Worm (Caenorhabditis elegans) whole organism, L4 larva: Measurements from ENCODE around the gene mip-2.
A peak's percentile ranks its signal among the peaks of the same experiment; 100 is the strongest.

Experiments
- F10B5.3 ChIP-seq: sonication (generic microtip); optimal IDR thresholded peaks from 2 replicates; lab custom pipeline; 2016; ENCODE audit warnings: mild to moderate bottlenecking, missing genetic modification characterization, missing compliant biosample characterization
- F26F4.8 ChIP-seq: fragments of 200-800 bp; sonication (Bioruptor generic); conservative IDR thresholded peaks from 2 replicates; pipeline ENCODE4 v1.3.6; 2022; ENCODE audit warnings: missing genetic modification characterization, missing compliant biosample characterization
- F49E8.2 ChIP-seq: sonication (generic microtip); optimal IDR thresholded peaks from 2 replicates; lab custom pipeline; 2016; ENCODE audit warnings: missing compliant biosample characterization, mild to moderate bottlenecking, missing genetic modification characterization, borderline replicate concordance
- R02D3.7 ChIP-seq: fragments of 150-350 bp; sonication (generic microtip); optimal IDR thresholded peaks from 3 replicates; lab custom pipeline; 2014; ENCODE audit warnings: missing biosample characterization, missing genetic modification characterization
- Y48G9A.11 ChIP-seq: fragments of 200-800 bp; sonication (Bioruptor generic); IDR thresholded peaks from 2 replicates; pipeline ENCODE4 v1.3.6; 2022; ENCODE audit warnings: missing genetic modification reagents, missing genetic modification characterization, missing compliant biosample characterization
- Y75B8A.6 ChIP-seq: fragments of 200-800 bp; sonication (Bioruptor generic); IDR thresholded peaks from 2 replicates; pipeline ENCODE4 v1.3.6; 2022; ENCODE audit warnings: missing genetic modification reagents, missing genetic modification characterization, missing compliant biosample characterization
- ZK337.2 ChIP-seq: fragments of 200-800 bp; sonication (Bioruptor generic); IDR thresholded peaks from 2 replicates; pipeline ENCODE4 v1.3.6; 2022; ENCODE audit warnings: missing genetic modification reagents, missing genetic modification characterization, missing compliant biosample characterization
- aha-1 ChIP-seq: fragments of 150-350 bp; peaks from one replicate; lab custom pipeline; 2014; ENCODE audit warnings: missing biosample characterization, missing genetic modification characterization
- arid-1 ChIP-seq: fragments of 200-800 bp; sonication (Bioruptor generic); conservative IDR thresholded peaks from 2 replicates; pipeline ENCODE4 v1.3.6; 2022; ENCODE audit warnings: missing genetic modification reagents, missing genetic modification characterization, missing compliant biosample characterization
- ceh-28 ChIP-seq: fragments of 150-350 bp; optimal IDR thresholded peaks from 2 replicates; lab custom pipeline; 2014; ENCODE audit warnings: missing biosample characterization, missing genetic modification reagents, missing genetic modification characterization
- ceh-44 ChIP-seq: fragments of 200-800 bp; sonication (Bioruptor generic); IDR thresholded peaks from 2 replicates; pipeline ENCODE4 v1.3.6; 2022; ENCODE audit warnings: missing genetic modification reagents, missing genetic modification characterization, missing compliant biosample characterization
- ces-1 ChIP-seq: fragments of 150-350 bp; sonication (generic microtip); optimal IDR thresholded peaks from 4 replicates; lab custom pipeline; 2014; ENCODE audit warnings: missing biosample characterization, missing genetic modification reagents, missing genetic modification characterization
- cey-2 ChIP-seq: sonication (generic microtip); optimal IDR thresholded peaks from 3 replicates; lab custom pipeline; 2017; ENCODE audit warnings: missing genetic modification characterization, mild to moderate bottlenecking, missing compliant biosample characterization, antibody characterized with exemption, borderline replicate concordance; ENCODE audit not compliant: insufficient read depth
- ctbp-1 ChIP-seq: fragments of 200-800 bp; sonication (Bioruptor generic); IDR thresholded peaks from 2 replicates; pipeline ENCODE4 v1.3.6; 2022; ENCODE audit warnings: missing genetic modification reagents, missing genetic modification characterization, missing compliant biosample characterization
- daf-16 ChIP-seq, 3 experiments: sonication (generic microtip); optimal IDR thresholded peaks; 2 replicates each; lab custom pipeline; 2016 to 2017; ENCODE audit warnings: missing genetic modification characterization in 3 of 3, missing genetic modification reagents in 3 of 3, mild to moderate bottlenecking in 2 of 3, missing compliant biosample characterization in 2 of 3, missing biosample characterization in 1 of 3, moderate library complexity in 1 of 3
- dmd-8 ChIP-seq: fragments of 200-800 bp; sonication (Bioruptor generic); IDR thresholded peaks from 2 replicates; pipeline ENCODE4 v1.3.6; 2022; ENCODE audit warnings: missing genetic modification characterization, missing compliant biosample characterization
- dpl-1 ChIP-seq: fragments of 150-350 bp; optimal IDR thresholded peaks from 2 replicates; lab custom pipeline; 2014; ENCODE audit warnings: missing biosample characterization, missing genetic modification reagents, missing genetic modification characterization
- dve-1 ChIP-seq: sonication (generic microtip); optimal IDR thresholded peaks from 2 replicates; lab custom pipeline; 2017; ENCODE audit warnings: antibody characterized with exemption, mild to moderate bottlenecking, missing genetic modification characterization, missing compliant biosample characterization; ENCODE audit not compliant: insufficient read depth
- egl-27 ChIP-seq: sonication (generic microtip); optimal IDR thresholded peaks from 3 replicates; lab custom pipeline; 2017; ENCODE audit warnings: missing biosample characterization, missing genetic modification reagents, missing genetic modification characterization
- egl-43 ChIP-seq: fragments of 200-800 bp; sonication (Bioruptor generic); IDR thresholded peaks from 2 replicates; pipeline ENCODE4 v1.3.6; 2022; ENCODE audit warnings: missing genetic modification reagents, missing genetic modification characterization, missing compliant biosample characterization
- gei-8 ChIP-seq: fragments of 200-800 bp; sonication (Bioruptor generic); optimal IDR thresholded peaks from 2 replicates; lab custom pipeline; 2018; ENCODE audit warnings: mild to moderate bottlenecking, missing genetic modification characterization, missing compliant biosample characterization
- hif-1 ChIP-seq, 2 experiments: sonication (generic microtip); optimal IDR thresholded peaks; 2 replicates each; lab custom pipeline; 2016 to 2017; ENCODE audit warnings: missing compliant biosample characterization in 2 of 2, missing genetic modification characterization in 2 of 2, missing genetic modification reagents in 2 of 2, missing genotype in 2 of 2, mild to moderate bottlenecking in 1 of 2
- hmg-1.1 ChIP-seq: fragments of 200-800 bp; sonication (Bioruptor generic); IDR thresholded peaks from 2 replicates; pipeline ENCODE4 v1.3.6; 2022; ENCODE audit warnings: missing genetic modification reagents, missing genetic modification characterization, missing compliant biosample characterization
- lim-7 ChIP-seq: fragments of 200-800 bp; sonication (Bioruptor generic); IDR thresholded peaks from 2 replicates; pipeline ENCODE4 v1.3.6; 2022; ENCODE audit warnings: missing genetic modification characterization, missing compliant biosample characterization
- lin-1 ChIP-seq: fragments of 200-800 bp; sonication (Bioruptor generic); IDR thresholded peaks from 2 replicates; pipeline ENCODE4 v1.3.6; 2022; ENCODE audit warnings: missing genetic modification reagents, missing genetic modification characterization, missing compliant biosample characterization
- lin-13 ChIP-seq: fragments of 150-350 bp; optimal IDR thresholded peaks from 2 replicates; lab custom pipeline; 2014; ENCODE audit warnings: missing biosample characterization, missing genetic modification reagents, missing genetic modification characterization
- lir-3 ChIP-seq: sonication (generic microtip); optimal IDR thresholded peaks from 2 replicates; lab custom pipeline; 2016; ENCODE audit warnings: mild to moderate bottlenecking, missing genetic modification characterization, missing compliant biosample characterization
- madf-5 ChIP-seq, 2 experiments: fragments of 200-800 bp; sonication (Bioruptor generic); IDR thresholded peaks; 2 replicates each; pipeline ENCODE4 v1.3.6; 2022; ENCODE audit warnings: missing compliant biosample characterization in 2 of 2, missing genetic modification characterization in 2 of 2
- mdl-1 ChIP-seq, 2 experiments: fragments of 150-350 bp in 1 of 2; sonication (generic microtip) in 1 of 2; optimal IDR thresholded peaks; 2 replicates each; lab custom pipeline; 2014 to 2017; ENCODE audit warnings: missing biosample characterization in 2 of 2, missing genetic modification characterization in 2 of 2
- mdt-29 ChIP-seq: fragments of 200-800 bp; sonication (Bioruptor generic); IDR thresholded peaks from 2 replicates; pipeline ENCODE4 v1.3.6; 2022; ENCODE audit warnings: missing genetic modification reagents, missing genetic modification characterization, missing compliant biosample characterization
- mep-1 ChIP-seq: fragments of 150-350 bp; sonication (generic microtip); optimal IDR thresholded peaks from 3 replicates; lab custom pipeline; 2014; ENCODE audit warnings: missing biosample characterization, missing genetic modification characterization
- mxl-3 ChIP-seq: fragments of 200-800 bp; sonication (Bioruptor generic); optimal IDR thresholded peaks from 2 replicates; lab custom pipeline; 2018; ENCODE audit warnings: mild to moderate bottlenecking, missing genetic modification characterization, missing compliant biosample characterization
- nhr-10 ChIP-seq: fragments of 150-350 bp; optimal IDR thresholded peaks from 2 replicates; lab custom pipeline; 2014; ENCODE audit warnings: missing biosample characterization, missing genetic modification characterization
- nhr-102 ChIP-seq: sonication (generic microtip); optimal IDR thresholded peaks from 2 replicates; lab custom pipeline; 2016; ENCODE audit warnings: mild to moderate bottlenecking, missing genetic modification characterization, moderate library complexity, missing compliant biosample characterization
- nhr-28 ChIP-seq: fragments of 150-350 bp; optimal IDR thresholded peaks from 2 replicates; lab custom pipeline; 2014; ENCODE audit warnings: missing biosample characterization, missing genetic modification characterization
- nhr-6 ChIP-seq: fragments of 150-350 bp; optimal IDR thresholded peaks from 2 replicates; lab custom pipeline; 2014; ENCODE audit warnings: missing biosample characterization, missing genetic modification characterization
- nhr-77 ChIP-seq: fragments of 150-350 bp; optimal IDR thresholded peaks from 2 replicates; lab custom pipeline; 2014; ENCODE audit warnings: missing biosample characterization, missing genetic modification characterization
- pqm-1 ChIP-seq: sonication (generic microtip); optimal IDR thresholded peaks from 2 replicates; lab custom pipeline; 2017; ENCODE audit warnings: missing biosample characterization, missing genetic modification characterization
- saeg-2 ChIP-seq: fragments of 200-800 bp; sonication (Bioruptor generic); IDR thresholded peaks from 2 replicates; pipeline ENCODE4 v1.3.6; 2022; ENCODE audit warnings: missing genetic modification reagents, missing genetic modification characterization, missing compliant biosample characterization
- sdz-12 ChIP-seq: fragments of 200-800 bp; sonication (Bioruptor generic); optimal IDR thresholded peaks from 2 replicates; lab custom pipeline; 2018; ENCODE audit warnings: mild to moderate bottlenecking, missing genetic modification characterization, missing compliant biosample characterization
- set-16 ChIP-seq: fragments of 200-800 bp; sonication (Bioruptor generic); IDR thresholded peaks from 2 replicates; pipeline ENCODE4 v1.3.6; 2022; ENCODE audit warnings: missing genetic modification reagents, missing genetic modification characterization, missing compliant biosample characterization
- skn-1 ChIP-seq: fragments of 150-350 bp; optimal IDR thresholded peaks from 2 replicates; lab custom pipeline; 2014; ENCODE audit warnings: missing biosample characterization, missing genetic modification characterization
- snpc-4 ChIP-seq: fragments of 150-350 bp; optimal IDR thresholded peaks from 2 replicates; lab custom pipeline; 2014; ENCODE audit warnings: missing biosample characterization, missing genetic modification characterization
- spr-3 ChIP-seq: fragments of 200-800 bp; sonication (Bioruptor generic); optimal IDR thresholded peaks from 2 replicates; lab custom pipeline; 2018; ENCODE audit warnings: mild to moderate bottlenecking, missing genetic modification characterization, missing compliant biosample characterization
- tag-97 ChIP-seq: fragments of 200-800 bp; sonication (Bioruptor generic); IDR thresholded peaks from 2 replicates; pipeline ENCODE4 v1.3.6; 2022; ENCODE audit warnings: missing genetic modification characterization, missing compliant biosample characterization
- tra-1 ChIP-seq: fragments of 200-800 bp; sonication (Bioruptor generic); IDR thresholded peaks from 2 replicates; pipeline ENCODE4 v1.3.6; 2022; ENCODE audit warnings: missing genetic modification reagents, missing genetic modification characterization, missing compliant biosample characterization
- zfp-2 ChIP-seq: sonication (generic microtip); optimal IDR thresholded peaks from 2 replicates; lab custom pipeline; 2016; ENCODE audit warnings: mild to moderate bottlenecking, missing genetic modification characterization, missing compliant biosample characterization
- zip-2 ChIP-seq: fragments of 150-350 bp; optimal IDR thresholded peaks from 2 replicates; lab custom pipeline; 2014; ENCODE audit warnings: missing biosample characterization, missing genetic modification characterization

The mip-2 gene

DNA sequence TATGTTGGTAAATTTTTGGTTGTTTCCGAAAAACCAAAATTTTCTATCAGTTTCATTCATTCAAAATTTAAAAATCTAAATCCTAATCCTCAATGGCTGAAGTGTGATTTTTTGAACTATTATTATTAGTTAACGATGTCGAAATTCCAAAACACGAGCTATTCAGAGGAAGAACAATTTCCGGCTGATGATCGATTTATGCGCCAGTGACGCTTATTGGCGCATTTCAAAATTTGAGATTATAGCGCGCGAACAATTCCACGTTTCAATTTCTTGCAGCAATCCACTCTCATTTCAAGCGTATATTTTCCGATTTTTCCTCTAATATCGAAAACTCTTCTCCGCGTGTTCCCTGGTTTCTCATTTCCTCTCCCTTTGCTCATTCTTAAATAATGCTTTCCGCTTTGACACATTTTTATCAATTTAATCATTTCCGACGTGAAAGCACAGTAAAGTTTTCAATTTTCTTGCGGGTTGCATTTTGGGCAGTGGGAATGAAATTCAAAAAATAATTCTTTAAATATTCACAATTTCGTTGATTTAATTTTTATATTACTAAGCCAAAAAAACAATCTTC lies 7.3 kb downstream of the mip-2 start (continued):
- TF ChIP-seq nhr-6 (tag; lab: Kevin White, UChicago), result no peak
- TF ChIP-seq lin-13 (GFP tag; lab: Kevin White, UChicago), result no peak
- TF ChIP-seq ces-1, result no peak
- 0 out of 2 replicates have a peak, but pooled peaks have one; percentile 50 for TF ChIP-seq egl-43 (GFP tag; lab: Robert Waterston, UW)
- TF ChIP-seq egl-27 (tag; lab: Kevin White, UChicago), result no peak
- no peak for TF ChIP-seq ceh-28
- no peak for TF ChIP-seq ctbp-1
- no peak for TF ChIP-seq madf-5 (GFP tag; IDR thresholded peaks at IDR 0.05; lab: Robert Waterston, UW)
- no peak for TF ChIP-seq tra-1 (GFP tag; lab: Robert Waterston, UW)
- TF ChIP-seq ceh-44 (GFP tag; lab: Robert Waterston, UW), result no peak
- TF ChIP-seq hmg-1.1 (GFP tag; lab: Robert Waterston, UW), result no peak
- no peak for TF ChIP-seq gei-8 (GFP tag; lab: Kevin White, UChicago)
- no peak for TF ChIP-seq zip-2
- TF ChIP-seq ZK337.2 (GFP tag; lab: Robert Waterston, UW), result no peak
- TF ChIP-seq mxl-3, result no peak
- peak; percentile 21 for TF ChIP-seq pqm-1 (tag; lab: Kevin White, UChicago)
- no peak for TF ChIP-seq skn-1 (tag; lab: Kevin White, UChicago)
- TF ChIP-seq tag-97, result no peak

DNA sequence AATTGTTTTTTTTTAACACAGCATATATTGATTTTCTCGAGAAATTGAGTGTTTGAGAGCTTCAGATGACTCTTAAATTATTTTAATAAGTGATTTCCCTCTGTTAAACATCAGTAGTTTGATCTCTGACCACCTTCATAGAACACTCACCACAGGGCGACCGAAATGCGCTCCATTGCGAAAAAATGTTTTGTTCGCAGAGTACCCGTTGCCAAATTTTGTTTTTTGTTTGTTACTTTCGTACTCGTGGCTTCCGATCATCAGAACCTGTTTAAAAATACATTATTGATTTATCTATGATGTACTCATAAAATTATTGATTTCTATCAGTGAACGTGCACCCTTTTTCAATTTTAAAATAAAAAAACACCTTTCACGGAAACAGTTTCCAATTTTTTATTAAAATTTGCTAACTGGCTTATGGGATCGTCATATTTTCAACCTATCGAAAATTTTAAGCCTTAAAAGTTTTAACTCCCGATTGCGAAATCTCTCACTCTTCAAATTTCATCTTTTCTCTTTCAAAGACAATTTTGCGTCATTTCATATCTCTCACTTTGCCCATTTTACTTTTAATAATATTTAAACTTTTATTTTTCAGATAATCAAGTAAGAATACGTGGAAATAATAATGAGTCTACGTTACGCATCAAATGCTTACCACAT lies 11.0 kb downstream of the mip-2 start, which contains the start of gene letm-1:
Gene letm-1 (plus strand): TSS at position 598 of the 666 bp plus-strand sequence.
- TF ChIP-seq F49E8.2 (tag; lab: Kevin White, UChicago), result no peak
- peak; percentile 17 for TF ChIP-seq mep-1 (tag; lab: Kevin White, UChicago)
- TF ChIP-seq madf-5 (GFP tag; IDR thresholded peaks at IDR 0.05; lab: Robert Waterston, UW), result no peak
- TF ChIP-seq dpl-1, result no peak
- no peak for TF ChIP-seq skn-1 (tag; lab: Kevin White, UChicago)
- no peak for TF ChIP-seq Y48G9A.11 (GFP tag; lab: Robert Waterston, UW)
- no peak for TF ChIP-seq hif-1 (tag; optimal IDR thresholded peaks at IDR 0.05; lab: Kevin White, UChicago)
- no peak for TF ChIP-seq arid-1 (GFP tag; lab: Robert Waterston, UW)
- no peak for TF ChIP-seq snpc-4 (tag; lab: Kevin White, UChicago)
- TF ChIP-seq dmd-8 (GFP tag; lab: Robert Waterston, UW), result no peak
- TF ChIP-seq zfp-2 (tag; lab: Kevin White, UChicago), result no peak
- no peak for TF ChIP-seq saeg-2
- peak; percentile 52 for TF ChIP-seq dve-1 (tag; lab: Kevin White, UChicago)
- no peak for TF ChIP-seq lim-7 (GFP tag; lab: Robert Waterston, UW)
- no peak for TF ChIP-seq cey-2
- TF ChIP-seq nhr-102 (tag; lab: Kevin White, UChicago), result no peak
- TF ChIP-seq mdt-29, result no peak
- TF ChIP-seq ceh-44 (GFP tag; lab: Robert Waterston, UW), result no peak
- no peak for TF ChIP-seq set-16 (GFP tag; lab: Robert Waterston, UW)
- TF ChIP-seq Y75B8A.6, result no peak
- TF ChIP-seq lin-1 (GFP tag; lab: Robert Waterston, UW), result no peak
- TF ChIP-seq mdl-1 (tag; optimal IDR thresholded peaks at IDR 0.05; lab: Kevin White, UChicago), result no peak
- no peak for TF ChIP-seq F10B5.3 (tag; lab: Kevin White, UChicago)
- TF ChIP-seq lir-3 (tag; lab: Kevin White, UChicago), result no peak
- TF ChIP-seq F26F4.8 (GFP tag; lab: Robert Waterston, UW), result no peak
- TF ChIP-seq nhr-28 (tag; lab: Kevin White, UChicago), result peak; percentile 45
- no peak for TF ChIP-seq tag-97
- TF ChIP-seq nhr-6 (tag; lab: Kevin White, UChicago), result no peak
- TF ChIP-seq nhr-10 (tag; lab: Kevin White, UChicago), result no peak
- TF ChIP-seq R02D3.7 (tag; lab: Kevin White, UChicago), result no peak
- peak; percentile 15 for TF ChIP-seq nhr-77 (tag; lab: Kevin White, UChicago)
- TF ChIP-seq aha-1, result peak; percentile 17
- TF ChIP-seq spr-3 (GFP tag; lab: Kevin White, UChicago), result no peak
- no peak for TF ChIP-seq sdz-12 (GFP tag; lab: Kevin White, UChicago)
- peak in 1 of 2 experiments; percentile 0 for TF ChIP-seq daf-16 (GFP tag; optimal IDR thresholded peaks at IDR 0.05; lab: Kevin White, UChicago)
- peak; percentile 71 for TF ChIP-seq daf-16 (tag; optimal IDR thresholded peaks at IDR 0.05; lab: Kevin White, UChicago)
